Fruit fly (Drosophila melanogaster): ENCODE data around the gene RhoGAP71E.

RhoGAP71E gene

DNA sequence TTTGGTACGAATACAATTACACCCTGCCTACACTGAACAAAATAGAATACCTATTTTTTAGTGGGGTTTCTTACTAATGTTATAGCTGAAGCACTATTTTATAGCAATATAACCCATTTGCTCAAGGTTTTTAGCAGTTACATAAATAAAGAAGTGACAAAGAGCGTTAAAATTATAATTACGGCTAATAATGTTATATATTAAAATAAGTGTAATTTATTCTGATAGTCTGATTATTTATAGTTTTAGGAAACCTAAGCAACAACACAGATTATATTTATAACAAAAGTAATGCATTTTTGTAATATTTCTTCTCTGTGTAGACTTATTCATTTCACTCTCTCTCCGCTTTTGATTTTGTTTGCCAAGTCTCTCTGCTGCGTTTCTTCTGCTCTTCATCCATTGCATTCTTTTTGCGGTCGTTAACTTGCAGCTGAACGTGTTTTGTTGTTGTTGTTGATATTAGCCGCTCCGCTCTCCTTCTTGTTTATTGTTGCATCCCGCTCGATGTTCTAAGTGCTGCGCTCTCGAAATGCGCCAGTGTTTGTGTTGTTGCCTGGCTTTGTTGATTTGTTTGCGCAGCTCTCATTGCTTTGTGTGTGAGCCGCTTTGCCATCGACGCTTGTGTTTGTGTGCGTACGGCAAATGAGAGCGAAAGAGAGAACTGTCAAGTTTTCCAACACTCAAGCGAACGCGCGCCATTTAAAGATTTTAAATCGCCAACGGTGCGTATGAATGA lies 37.2 kb downstream of the RhoGAP71E start (continued):
- TF ChIP-seq z (GFP tag; IDR thresholded peaks at IDR 0.05) (no peak), row (GFP tag; IDR thresholded peaks at IDR 0.05) (peak; percentile 85), so (GFP tag; IDR thresholded peaks at IDR 0.05) (peak; percentile 57; the same call in 1 of the 3 replicates), her (GFP tag; optimal IDR thresholded peaks at IDR 0.05) (peak; percentile 50), Trl (optimal IDR thresholded peaks at IDR 0.05) (peak; percentile 77 to 84), Trl (GFP tag; optimal IDR thresholded peaks at IDR 0.05) (peak; percentile 67), cato (GFP tag; optimal IDR thresholded peaks at IDR 0.05; ENCODE audit: borderline replicate concordance) (peak; percentile 66), ATbp (GFP tag; optimal IDR thresholded peaks at IDR 0.05) (peak; percentile 92), CG17186 (GFP tag; optimal IDR thresholded peaks at IDR 0.05) (peak; percentile 17), exex (tag; optimal IDR thresholded peaks at IDR 0.05) (peak; percentile 56), Vsx1 (GFP tag; optimal IDR thresholded peaks at IDR 0.05) (peak; percentile 87), Doc2 (GFP tag; IDR thresholded peaks at IDR 0.05) (no peak), CG1529 (GFP tag; optimal IDR thresholded peaks at IDR 0.05) (peak; percentile 87), Atf6 (GFP tag; IDR thresholded peaks at IDR 0.05) (peak; percentile 85), da (GFP tag; optimal IDR thresholded peaks at IDR 0.05) (no peak), inv (GFP tag; IDR thresholded peaks at IDR 0.05; ENCODE audit: partially characterized antibody) (no peak), CG10321 (GFP tag; IDR thresholded peaks at IDR 0.05) (no peak), CG18476 (GFP tag; optimal IDR thresholded peaks at IDR 0.05) (peak; percentile 76), hth (optimal IDR thresholded peaks at IDR 0.05) (no peak), gsb-n (tag; optimal IDR thresholded peaks at IDR 0.05) (peak; percentile 91), aop (GFP tag; IDR thresholded peaks at IDR 0.05) (peak; percentile 28; the same call in 1 of the 2 replicates), grau (tag; optimal IDR thresholded peaks at IDR 0.05) (peak; percentile 94), ewg (GFP tag; optimal IDR thresholded peaks at IDR 0.05) (peak; percentile 82), CG7786 (GFP tag; optimal IDR thresholded peaks at IDR 0.05) (peak; percentile 34), CG2712 (tag; optimal IDR thresholded peaks at IDR 0.05) (peak; percentile 95), al (GFP tag; IDR thresholded peaks at IDR 0.05) (peak; percentile 88), CG10462 (GFP tag; optimal IDR thresholded peaks at IDR 0.05) (peak; percentile 78), oc (tag; optimal IDR thresholded peaks at IDR 0.05) (peak; percentile 88), pzg (GFP tag; optimal IDR thresholded peaks at IDR 0.05) (peak; percentile 20), vnd (GFP tag; IDR thresholded peaks at IDR 0.05; ENCODE audit: partially characterized antibody) (no peak), CG6683 (GFP tag; optimal IDR thresholded peaks at IDR 0.05) (peak; percentile 84), B-H1 (GFP tag; IDR thresholded peaks at IDR 0.05) (peak; percentile 82), sd (tag; optimal IDR thresholded peaks at IDR 0.05) (peak; percentile 59), CG9932 (GFP tag; IDR thresholded peaks at IDR 0.05) (peak; percentile 79), CG15479 (GFP tag; optimal IDR thresholded peaks at IDR 0.05) (no peak), sc (optimal IDR thresholded peaks at IDR 0.05) (no peak), sc (GFP tag; optimal IDR thresholded peaks at IDR 0.05) (peak; percentile 90), vvl (GFP tag; IDR thresholded peaks at IDR 0.05) (peak; percentile 84), zfh2 (GFP tag; optimal IDR thresholded peaks at IDR 0.05) (peak; percentile 15), pho (GFP tag; optimal IDR thresholded peaks at IDR 0.05) (no peak), CG7928 (GFP tag; optimal IDR thresholded peaks at IDR 0.05) (peak; percentile 62), CG32772 (GFP tag; IDR thresholded peaks at IDR 0.05) (peak; percentile 81), BEAF-32 (GFP tag; optimal IDR thresholded peaks at IDR 0.05) (no peak), Gug (GFP tag; IDR thresholded peaks at IDR 0.05) (peak; percentile 65; the same call in 3 of the 4 replicates), run (tag; optimal IDR thresholded peaks at IDR 0.05) (peak; percentile 89), sens-2 (GFP tag; IDR thresholded peaks at IDR 0.05) (peak; percentile 69), Mrtf (GFP tag; IDR thresholded peaks at IDR 0.05) (peak; percentile 66; the same call in 1 of the 3 replicates), ind (GFP tag; optimal IDR thresholded peaks at IDR 0.05) (peak; percentile 90), CG17612 (GFP tag; IDR thresholded peaks at IDR 0.05) (peak; percentile 45; the same call in 1 of the 2 replicates), CG6765 (GFP tag; optimal IDR thresholded peaks at IDR 0.05) (peak; percentile 83), pum (GFP tag; optimal IDR thresholded peaks at IDR 0.05) (peak; percentile 2)

Data from whole organism, embryonic.